Fruit fly (Drosophila melanogaster) Kc167 (cell line): ENCODE data around the gene sna.

Source experiments
- Myc ChIP-seq: fragments of >200 bp; optimal IDR thresholded peaks from 2 replicates; lab custom pipeline; 2017; ENCODE audit warnings: missing external identifiers
- Sin3A ChIP-seq: fragments of >200 bp; optimal IDR thresholded peaks from 2 replicates; lab custom pipeline; 2018; ENCODE audit warnings: missing external identifiers
- h ChIP-seq: fragments of >200 bp; optimal IDR thresholded peaks from 3 replicates; lab custom pipeline; 2018; ENCODE audit warnings: missing external identifiers
- insv ChIP-seq: fragments of >200 bp; optimal IDR thresholded peaks from 3 replicates; lab custom pipeline; 2018; ENCODE audit warnings: missing external identifiers
- psq ChIP-seq: fragments of >200 bp; optimal IDR thresholded peaks from 2 replicates; lab custom pipeline; 2017; ENCODE audit warnings: missing external identifiers
- ttk ChIP-seq: sonication (Bioruptor generic); optimal IDR thresholded peaks from 2 replicates; lab custom pipeline; 2017; ENCODE audit warnings: missing external identifiers

Gene sna

dm6 chr2L:15462998-15463397 is 15.1 kb downstream of the sna start:
- TF ChIP-seq Sin3A (lab: Kevin White, UChicago) (no peak), insv (lab: Kevin White, UChicago) (no peak), Myc (lab: Kevin White, UChicago) (no peak), psq (lab: Kevin White, UChicago) (no peak), h (lab: Kevin White, UChicago) (no peak), ttk (no peak)

- TF ChIP-seq Myc (lab: Kevin White, UChicago) (no peak), psq (lab: Kevin White, UChicago) (no peak), ttk (no peak), insv (lab: Kevin White, UChicago) (no peak), Sin3A (lab: Kevin White, UChicago) (no peak)
These were observed 19.1 kb downstream of the sna start for dm6 chr2L:15458919-15459318.

dm6 chr2L:15458076-15458475 is 20.0 kb downstream of the sna start:
- TF ChIP-seq psq (lab: Kevin White, UChicago) (no peak), h (lab: Kevin White, UChicago) (no peak), Sin3A (lab: Kevin White, UChicago) (no peak), ttk (no peak), Myc (lab: Kevin White, UChicago) (no peak), insv (lab: Kevin White, UChicago) (no peak)

dm6 chr2L:15441852-15442549 is 36.1 kb downstream of the sna start:
- TF ChIP-seq Sin3A (lab: Kevin White, UChicago) (no peak), insv (lab: Kevin White, UChicago) (no peak), ttk (no peak), psq (lab: Kevin White, UChicago) (no peak), h (lab: Kevin White, UChicago) (no peak), Myc (lab: Kevin White, UChicago) (no peak)

dm6 chr2L:15438957-15439356 is 39.1 kb downstream of the sna start:
- no peak for TF ChIP-seq insv (lab: Kevin White, UChicago)
- no peak for TF ChIP-seq ttk
- TF ChIP-seq h (lab: Kevin White, UChicago): no peak
- TF ChIP-seq psq (lab: Kevin White, UChicago): no peak
- TF ChIP-seq Sin3A (lab: Kevin White, UChicago): no peak
- TF ChIP-seq Myc (lab: Kevin White, UChicago): no peak

- TF ChIP-seq Myc (lab: Kevin White, UChicago): no peak
- no peak for TF ChIP-seq Sin3A (lab: Kevin White, UChicago)
- TF ChIP-seq psq (lab: Kevin White, UChicago): no peak
- TF ChIP-seq insv (lab: Kevin White, UChicago): no peak
- TF ChIP-seq ttk: no peak
- no peak for TF ChIP-seq h (lab: Kevin White, UChicago)
These were observed 42.3 kb downstream of the sna start for dm6 chr2L:15435655-15436265.

- TF ChIP-seq psq (lab: Kevin White, UChicago): no peak
- TF ChIP-seq Sin3A (lab: Kevin White, UChicago): no peak
- TF ChIP-seq insv (lab: Kevin White, UChicago): no peak
- no peak for TF ChIP-seq Myc (lab: Kevin White, UChicago)
- TF ChIP-seq h (lab: Kevin White, UChicago): no peak
- TF ChIP-seq ttk: no peak
These were observed 43.1 kb downstream of the sna start for dm6 chr2L:15434910-15435309.

dm6 chr2L:15433009-15433408 is 45.1 kb downstream of the sna start, which contains the start of gene CG4161:
Gene CG4161 (plus strand): TSS chr2L:15433309.
- no peak for TF ChIP-seq h (lab: Kevin White, UChicago)
- TF ChIP-seq insv (lab: Kevin White, UChicago): no peak
- no peak for TF ChIP-seq psq (lab: Kevin White, UChicago)
- no peak for TF ChIP-seq ttk

- TF ChIP-seq insv (lab: Kevin White, UChicago): no peak
- TF ChIP-seq ttk: no peak
- no peak for TF ChIP-seq h (lab: Kevin White, UChicago)
- TF ChIP-seq Sin3A (lab: Kevin White, UChicago): no peak
- no peak for TF ChIP-seq Myc (lab: Kevin White, UChicago)
- no peak for TF ChIP-seq psq (lab: Kevin White, UChicago)
These were observed 45.8 kb downstream of the sna start for dm6 chr2L:15432260-15432659.

- no peak for TF ChIP-seq psq (lab: Kevin White, UChicago)
- no peak for TF ChIP-seq Myc (lab: Kevin White, UChicago)
- TF ChIP-seq h (lab: Kevin White, UChicago): no peak
- TF ChIP-seq Sin3A (lab: Kevin White, UChicago): no peak
- no peak for TF ChIP-seq insv (lab: Kevin White, UChicago)
- TF ChIP-seq ttk: no peak
These were observed 48.4 kb downstream of the sna start for dm6 chr2L:15429671-15430070.

dm6 chr2L:15426736-15427222 is 51.3 kb downstream of the sna start:
- TF ChIP-seq insv (lab: Kevin White, UChicago) (no peak), h (lab: Kevin White, UChicago) (no peak)
